Fruit fly (Drosophila melanogaster): ENCODE measurements around the gene Polr3D.

The Polr3D gene

dm6 chr3L:18148418-18148973 is 39.1 kb upstream of the Polr3D start, which contains the start of gene CG7330 (continued):
- TF ChIP-seq CG31441 (GFP tag; IDR thresholded peaks at IDR 0.05) (peak; percentile 98), yki (optimal IDR thresholded peaks at IDR 0.05) (no peak), crp (GFP tag; optimal IDR thresholded peaks at IDR 0.05) (peak in 1 of 2 experiments; percentile 55), disco-r (GFP tag; optimal IDR thresholded peaks at IDR 0.05) (no peak), CG12155 (GFP tag; optimal IDR thresholded peaks at IDR 0.05) (peak; percentile 86), CG14667 (GFP tag; IDR thresholded peaks at IDR 0.05) (peak; percentile 80), bowl (GFP tag; IDR thresholded peaks at IDR 0.05) (peak; percentile 76), shn (GFP tag; optimal IDR thresholded peaks at IDR 0.05) (peak; percentile 24), CG9876 (GFP tag; optimal IDR thresholded peaks at IDR 0.05) (no peak), Max (GFP tag; optimal IDR thresholded peaks at IDR 0.05) (peak; percentile 77), emc (GFP tag; optimal IDR thresholded peaks at IDR 0.05) (no peak), CG9609 (GFP tag; optimal IDR thresholded peaks at IDR 0.05) (peak; percentile 23), NC2α (GFP tag; optimal IDR thresholded peaks at IDR 0.05) (no peak), Neu2 (GFP tag; optimal IDR thresholded peaks at IDR 0.05; ENCODE audit: borderline replicate concordance) (no peak), lbe (GFP tag; optimal IDR thresholded peaks at IDR 0.05) (peak; percentile 49), CG6689 (GFP tag; IDR thresholded peaks at IDR 0.05) (peak; percentile 92), NC2β (GFP tag; optimal IDR thresholded peaks at IDR 0.05) (no peak), tgo (GFP tag; IDR thresholded peaks at IDR 0.05) (peak; percentile 92), Rx (GFP tag; IDR thresholded peaks at IDR 0.05) (peak; percentile 68), ewg (GFP tag; optimal IDR thresholded peaks at IDR 0.05) (peak; percentile 88), CG13624 (GFP tag; optimal IDR thresholded peaks at IDR 0.05) (peak; percentile 22), CG10147 (GFP tag; optimal IDR thresholded peaks at IDR 0.05) (peak; percentile 93), CG7556 (GFP tag; optimal IDR thresholded peaks at IDR 0.05) (peak; percentile 97), CG2875 (GFP tag; optimal IDR thresholded peaks at IDR 0.05) (peak; percentile 87), sim (GFP tag; IDR thresholded peaks at IDR 0.05) (0 out of 2 replicates have a peak, but pooled peaks have one; percentile 40), CG10543 (GFP tag; optimal IDR thresholded peaks at IDR 0.05) (peak; percentile 89), CG10209 (GFP tag; optimal IDR thresholded peaks at IDR 0.05) (peak; percentile 95), vnd (GFP tag; IDR thresholded peaks at IDR 0.05; ENCODE audit: partially characterized antibody) (no peak), ssp (GFP tag; IDR thresholded peaks at IDR 0.05) (peak; percentile 81; the same call in 1 of the 2 replicates), CG31365 (tag; optimal IDR thresholded peaks at IDR 0.05) (peak; percentile 41), B-H1 (GFP tag; IDR thresholded peaks at IDR 0.05) (peak; percentile 83; the same call in 2 of the 3 replicates), CG18599 (GFP tag; optimal IDR thresholded peaks at IDR 0.05) (peak; percentile 94), CG3281 (GFP tag; optimal IDR thresholded peaks at IDR 0.05) (peak; percentile 94), slp2 (GFP tag; optimal IDR thresholded peaks at IDR 0.05) (peak; percentile 14), Nf-YC (tag; optimal IDR thresholded peaks at IDR 0.05) (peak; percentile 86), CG15073 (GFP tag; optimal IDR thresholded peaks at IDR 0.05) (no peak), CG10431 (GFP tag; optimal IDR thresholded peaks at IDR 0.05) (peak; percentile 28), CG9437 (GFP tag; optimal IDR thresholded peaks at IDR 0.05) (peak; percentile 91), ERR (GFP tag; optimal IDR thresholded peaks at IDR 0.05) (no peak), CG18011 (GFP tag; optimal IDR thresholded peaks at IDR 0.05) (peak; percentile 80), Stat92E (GFP tag; optimal IDR thresholded peaks at IDR 0.05) (no peak), tx (GFP tag; optimal IDR thresholded peaks at IDR 0.05) (no peak), mld (GFP tag; IDR thresholded peaks at IDR 0.05; ENCODE audit: partially characterized antibody) (no peak), CG43689 (GFP tag; IDR thresholded peaks at IDR 0.05) (peak; percentile 82), CG12942 (GFP tag; optimal IDR thresholded peaks at IDR 0.05) (peak; percentile 90), CG31388 (GFP tag; optimal IDR thresholded peaks at IDR 0.05) (peak; percentile 40), CG12744 (GFP tag; optimal IDR thresholded peaks at IDR 0.05) (no peak), Xrp1 (GFP tag; IDR thresholded peaks at IDR 0.05) (peak; percentile 74), Ravus (GFP tag; IDR thresholded peaks at IDR 0.05) (peak; percentile 54), Sry-β (GFP tag; optimal IDR thresholded peaks at IDR 0.05) (no peak)
